Worm (Caenorhabditis elegans): ENCODE measurements around the gene pph-2.

The pph-2 gene

DNA sequence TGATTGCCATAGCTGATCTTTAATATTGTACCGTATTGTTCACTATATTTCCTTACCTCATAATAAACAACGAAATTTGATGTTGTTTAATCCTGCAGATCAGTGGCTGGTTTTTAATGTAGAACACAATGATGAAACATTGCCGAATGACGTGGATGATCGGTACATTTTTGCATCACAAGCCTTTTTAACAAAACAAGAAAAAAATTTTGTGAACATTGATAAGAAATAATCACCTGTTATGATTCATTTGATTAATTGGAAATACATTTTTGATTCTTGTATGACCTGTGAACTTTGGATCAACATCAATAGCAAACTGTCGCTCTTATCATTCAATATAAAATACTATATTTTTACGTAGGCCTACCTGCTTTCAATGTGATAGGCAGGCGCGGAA, 25.3 kb upstream of the pph-2 start:
- peak; percentile 45 for TF ChIP-seq nhr-85 (tag)
- no peak for TF ChIP-seq efl-1 (optimal IDR thresholded peaks at IDR 0.05)
- TF ChIP-seq efl-1 (GFP tag; optimal IDR thresholded peaks at IDR 0.05 in 1 of 2) = peak in 1 of 2 experiments; percentile 48
- no peak for TF ChIP-seq alr-1 (tag; optimal IDR thresholded peaks at IDR 0.05; ENCODE audit: borderline replicate concordance)
- peak in 1 of 6 experiments; percentile 30 for TF ChIP-seq elt-3 (tag; optimal IDR thresholded peaks at IDR 0.05)

ce11 chrIV:11901215-11901614, 23.6 kb upstream of the pph-2 start:
- TF ChIP-seq tbx-2 (tag; optimal IDR thresholded peaks at IDR 0.05) = peak; percentile 26
- TF ChIP-seq snu-23 (GFP tag; optimal IDR thresholded peaks at IDR 0.05) = peak; percentile 22
- 0 out of 2 replicates have a peak, but pooled peaks have one; percentile 6 for TF ChIP-seq nhr-19 (GFP tag; conservative IDR thresholded peaks at IDR 0.05)
- no peak for TF ChIP-seq fos-1 (tag; optimal IDR thresholded peaks at IDR 0.05)
- TF ChIP-seq nhr-11 (tag; optimal IDR thresholded peaks at IDR 0.05) = no peak
- peak; percentile 37 for TF ChIP-seq nhr-20 (tag; optimal IDR thresholded peaks at IDR 0.05)
- peak in 1 of 2 experiments; percentile 32 for TF ChIP-seq lin-35 (GFP tag; optimal IDR thresholded peaks at IDR 0.05)
- peak in 1 of 6 experiments; percentile 26 for TF ChIP-seq elt-3 (tag; optimal IDR thresholded peaks at IDR 0.05)
- TF ChIP-seq nhr-71 (tag; optimal IDR thresholded peaks at IDR 0.05) = peak; percentile 29
- peak; percentile 32 for TF ChIP-seq blmp-1 (tag; optimal IDR thresholded peaks at IDR 0.05)
- no peak for TF ChIP-seq ceh-63 (GFP tag; optimal IDR thresholded peaks at IDR 0.05)
- TF ChIP-seq nhr-85 (tag) = peak; percentile 6

ce11 chrIV:11900399-11900798, 22.8 kb upstream of the pph-2 start:
- TF ChIP-seq alr-1 (tag; optimal IDR thresholded peaks at IDR 0.05; ENCODE audit: borderline replicate concordance) = no peak
- TF ChIP-seq xbp-1 (tag; optimal IDR thresholded peaks at IDR 0.05) = no peak
- peak; percentile 14 for TF ChIP-seq nhr-85 (tag)

ce11 chrIV:11899358-11899757, 21.8 kb upstream of the pph-2 start, which contains the start of gene nhr-43:
nhr-43 (plus strand) TSS chrIV:11899590.
- TF ChIP-seq nhr-28 (tag; optimal IDR thresholded peaks at IDR 0.05) = no peak
- TF ChIP-seq fkh-10 (GFP tag; optimal IDR thresholded peaks at IDR 0.05) = no peak
- TF ChIP-seq nhr-77 (tag; optimal IDR thresholded peaks at IDR 0.05) = no peak
- TF ChIP-seq nhr-20 (tag; optimal IDR thresholded peaks at IDR 0.05) = peak; percentile 28
- TF ChIP-seq C04F5.9 (tag; optimal IDR thresholded peaks at IDR 0.05) = no peak
- TF ChIP-seq blmp-1 (tag; optimal IDR thresholded peaks at IDR 0.05) = peak; percentile 62
- TF ChIP-seq lin-35 (GFP tag; optimal IDR thresholded peaks at IDR 0.05) = no peak
- no peak for TF ChIP-seq vab-15 (tag; optimal IDR thresholded peaks at IDR 0.05)
- no peak for TF ChIP-seq ces-1 (GFP tag; optimal IDR thresholded peaks at IDR 0.05)
- TF ChIP-seq snu-23 (GFP tag; optimal IDR thresholded peaks at IDR 0.05) = no peak
- TF ChIP-seq unc-86 (tag; optimal IDR thresholded peaks at IDR 0.05) = no peak
- no peak for TF ChIP-seq skn-1 (tag; optimal IDR thresholded peaks at IDR 0.05)
- TF ChIP-seq aha-1 (tag; optimal IDR thresholded peaks at IDR 0.05) = no peak
- no peak for TF ChIP-seq mab-9 (GFP tag; IDR thresholded peaks at IDR 0.05)
- TF ChIP-seq elt-3 (tag; optimal IDR thresholded peaks at IDR 0.05) = peak in 2 of 6 experiments; percentile 8 to 30
- no peak for TF ChIP-seq zag-1 (tag; optimal IDR thresholded peaks at IDR 0.05)
- TF ChIP-seq lir-3 (tag; optimal IDR thresholded peaks at IDR 0.05; ENCODE audit: poor library complexity) = no peak
- TF ChIP-seq hlh-17 (GFP tag; optimal IDR thresholded peaks at IDR 0.05; ENCODE audit: borderline replicate concordance) = no peak
- TF ChIP-seq C34B4.2 (tag; optimal IDR thresholded peaks at IDR 0.05) = no peak
- TF ChIP-seq isw-1 (GFP tag; IDR thresholded peaks at IDR 0.05) = no peak
- TF ChIP-seq sup-37 (GFP tag; optimal IDR thresholded peaks at IDR 0.05) = no peak
- peak; percentile 48 for TF ChIP-seq nhr-71 (tag; optimal IDR thresholded peaks at IDR 0.05)
- TF ChIP-seq ceh-8 (GFP tag; optimal IDR thresholded peaks at IDR 0.05) = no peak
- peak; percentile 72 for TF ChIP-seq nhr-85 (tag)
- TF ChIP-seq unc-30 (tag; optimal IDR thresholded peaks at IDR 0.05) = no peak

DNA sequence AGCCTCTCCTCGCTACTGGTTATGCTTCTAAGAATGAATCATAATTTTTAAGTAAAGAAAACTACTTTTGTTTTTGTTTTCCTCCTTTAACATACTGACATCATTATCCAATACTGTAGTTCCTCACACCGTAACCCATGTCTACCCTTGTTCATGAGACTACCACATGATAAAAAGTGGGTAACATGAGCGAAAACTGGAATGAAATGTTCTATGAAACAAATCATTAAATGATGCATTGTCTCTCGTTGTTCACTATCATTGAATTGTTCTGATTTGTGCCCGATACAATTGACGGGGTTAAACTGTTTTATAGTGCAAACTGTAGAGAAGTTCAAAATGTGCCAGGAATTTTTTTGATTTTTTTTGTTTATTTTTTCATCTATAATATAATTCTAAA, 20.1 kb upstream of the pph-2 start:
- TF ChIP-seq efl-1 (optimal IDR thresholded peaks at IDR 0.05) = no peak
- TF ChIP-seq efl-1 (GFP tag; optimal IDR thresholded peaks at IDR 0.05 in 1 of 2) = peak in 1 of 2 experiments; percentile 64
- TF ChIP-seq pax-3 (tag; optimal IDR thresholded peaks at IDR 0.05) = no peak
- TF ChIP-seq blmp-1 (tag; optimal IDR thresholded peaks at IDR 0.05) = peak; percentile 34
- peak in 2 of 6 experiments; percentile 12 to 47 for TF ChIP-seq elt-3 (tag; optimal IDR thresholded peaks at IDR 0.05)
- no peak for TF ChIP-seq nhr-84 (tag; optimal IDR thresholded peaks at IDR 0.05)
- no peak for TF ChIP-seq nhr-28 (tag; optimal IDR thresholded peaks at IDR 0.05)
- no peak for TF ChIP-seq sup-37 (GFP tag; optimal IDR thresholded peaks at IDR 0.05)
- TF ChIP-seq nhr-20 (tag; optimal IDR thresholded peaks at IDR 0.05) = peak; percentile 67
- TF ChIP-seq lin-14 (GFP tag; optimal IDR thresholded peaks at IDR 0.05) = peak; percentile 33
- no peak for TF ChIP-seq nhr-19 (GFP tag; conservative IDR thresholded peaks at IDR 0.05)
- TF ChIP-seq snu-23 (GFP tag; optimal IDR thresholded peaks at IDR 0.05) = peak; percentile 14
- TF ChIP-seq nhr-12 (tag; optimal IDR thresholded peaks at IDR 0.05) = no peak
- no peak for TF ChIP-seq lin-13 (GFP tag; optimal IDR thresholded peaks at IDR 0.05)
- TF ChIP-seq xbp-1 (tag; optimal IDR thresholded peaks at IDR 0.05) = no peak
- peak; percentile 76 for TF ChIP-seq nhr-85 (tag)
- peak in 1 of 2 experiments; percentile 41 for TF ChIP-seq lin-35 (GFP tag; optimal IDR thresholded peaks at IDR 0.05)

All from whole organism, L1 larva.